Worm (Caenorhabditis elegans) whole organism, mixed stage, embryonic: ENCODE data around the gene rbg-1.
A peak's percentile ranks its signal among the peaks of the same experiment; 100 is the strongest.

Experiments used
- M03D4.4 ChIP-seq: sonication (generic microtip); optimal IDR thresholded peaks from 2 replicates; lab custom pipeline; 2017; ENCODE audit warnings: mild to moderate bottlenecking, missing genetic modification characterization, missing compliant biosample characterization
- blmp-1 ChIP-seq: fragments of 150-350 bp; optimal IDR thresholded peaks from 2 replicates; lab custom pipeline; 2014; ENCODE audit warnings: missing biosample characterization, missing genetic modification characterization
- ceh-83 ChIP-seq: fragments of 200-800 bp; sonication (Bioruptor generic); optimal IDR thresholded peaks from 2 replicates; lab custom pipeline; 2018; ENCODE audit warnings: mild to moderate bottlenecking, missing genetic modification characterization, missing compliant biosample characterization
- ces-1 ChIP-seq: fragments of 150-350 bp; optimal IDR thresholded peaks from 2 replicates; lab custom pipeline; 2014; ENCODE audit warnings: missing biosample characterization, missing genetic modification reagents, missing genetic modification characterization
- flh-1 ChIP-seq: fragments of 200-800 bp; sonication (Bioruptor generic); optimal IDR thresholded peaks from 2 replicates; lab custom pipeline; 2018; ENCODE audit warnings: mild to moderate bottlenecking, missing genetic modification characterization, moderate library complexity, missing compliant biosample characterization
- lin-32 ChIP-seq: fragments of 200-800 bp; sonication (Bioruptor generic); optimal IDR thresholded peaks from 2 replicates; lab custom pipeline; 2018; ENCODE audit warnings: mild to moderate bottlenecking, missing genetic modification characterization, missing compliant biosample characterization
- lsy-2 ChIP-seq: fragments of 150-350 bp; optimal IDR thresholded peaks from 2 replicates; lab custom pipeline; 2014; ENCODE audit warnings: missing biosample characterization, missing genetic modification characterization
- sem-2 ChIP-seq: fragments of 200-800 bp; sonication (Bioruptor generic); optimal IDR thresholded peaks from 2 replicates; lab custom pipeline; 2018; ENCODE audit warnings: mild to moderate bottlenecking, missing genetic modification characterization, missing compliant biosample characterization
- snpc-4 ChIP-seq: fragments of 150-350 bp; optimal IDR thresholded peaks from 2 replicates; lab custom pipeline; 2014; ENCODE audit warnings: missing biosample characterization, missing genetic modification characterization
- zip-8 ChIP-seq: fragments of 150-350 bp; optimal IDR thresholded peaks from 2 replicates; lab custom pipeline; 2014; ENCODE audit warnings: missing biosample characterization, missing genetic modification characterization

ce11 chrX:14970221-14970801 is 13.0 kb upstream of the rbg-1 start, which contains the start of the genes flwr-1 and tbc-1:
- TF ChIP-seq snpc-4 (tag; lab: Kevin White, UChicago) (no peak), ceh-83 (no peak), lsy-2 (tag; lab: Kevin White, UChicago) (no peak), ces-1 (GFP tag; lab: Kevin White, UChicago) (peak; percentile 60), zip-8 (no peak), flh-1 (GFP tag; lab: Kevin White, UChicago) (no peak), lin-32 (no peak), sem-2 (no peak), M03D4.4 (no peak), blmp-1 (tag; lab: Kevin White, UChicago) (no peak)
